Worm (Caenorhabditis elegans): ENCODE measurements around the gene rif-1.2.

- TF ChIP-seq lsy-2 (tag; optimal IDR thresholded peaks at IDR 0.05), result no peak
- no peak for TF ChIP-seq nhr-12 (tag; optimal IDR thresholded peaks at IDR 0.05)
- TF ChIP-seq unc-39 (tag; optimal IDR thresholded peaks at IDR 0.05), result no peak
- TF ChIP-seq nhr-76 (tag; optimal IDR thresholded peaks at IDR 0.05), result no peak
- no peak for TF ChIP-seq ces-1 (GFP tag; optimal IDR thresholded peaks at IDR 0.05)
Measured at ce11 chrX:12347822-12348221, 23.4 kb downstream of the rif-1.2 start.

Measured in whole organism, mixed stage, embryonic.